Fruit fly (Drosophila melanogaster) whole organism, embryonic: ENCODE results near the gene boil.

ENCODE experiments used
- Abd-B ChIP-seq: fragments of 200-800 bp; sonication (Bioruptor generic); optimal IDR thresholded peaks from 2 replicates; lab custom pipeline; 2018; ENCODE audit warnings: missing biosample characterization, mild to moderate bottlenecking, missing genetic modification characterization, moderate library complexity
- Aef1 ChIP-seq: fragments of 200-800 bp; sonication (Bioruptor generic); IDR thresholded peaks from 3 replicates; pipeline ENCODE4 v1.3.6; 2022; ENCODE audit warnings: missing biosample characterization, missing genetic modification characterization
- CG11093 ChIP-seq: fragments of 200-800 bp; sonication (Bioruptor generic); IDR thresholded peaks from 3 replicates; pipeline ENCODE4 v1.3.6; 2022; ENCODE audit warnings: missing biosample characterization, missing genetic modification characterization
- CG14441 ChIP-seq: fragments of 200-800 bp; sonication (Bioruptor generic); IDR thresholded peaks from 2 replicates; pipeline ENCODE4 v1.3.6; 2022; ENCODE audit warnings: missing biosample characterization, missing genetic modification characterization
- CG15601 ChIP-seq: fragments of 200-800 bp; sonication (Bioruptor generic); optimal IDR thresholded peaks from 3 replicates; lab custom pipeline; 2019; ENCODE audit warnings: missing biosample characterization, mild to moderate bottlenecking, missing genetic modification characterization, moderate library complexity
- CG1602 ChIP-seq: fragments of 200-800 bp; sonication (Bioruptor generic); optimal IDR thresholded peaks from 3 replicates; lab custom pipeline; 2016; ENCODE audit warnings: missing biosample characterization, missing genetic modification characterization
- CG16815 ChIP-seq: fragments of 200-800 bp; sonication (Bioruptor generic); optimal IDR thresholded peaks from 3 replicates; lab custom pipeline; 2017; ENCODE audit warnings: missing biosample characterization, mild to moderate bottlenecking, missing genetic modification characterization
- CG18262 ChIP-seq: fragments of 200-800 bp; optimal IDR thresholded peaks from 3 replicates; lab custom pipeline; 2019; ENCODE audit warnings: missing biosample characterization, mild to moderate bottlenecking, missing genetic modification characterization, moderate library complexity
- CG2120 ChIP-seq: fragments of 200-800 bp; sonication (Bioruptor generic); optimal IDR thresholded peaks from 3 replicates; lab custom pipeline; 2016; ENCODE audit warnings: missing biosample characterization, missing genetic modification characterization
- CG2712 ChIP-seq: fragments of 200-800 bp; optimal IDR thresholded peaks from 3 replicates; lab custom pipeline; 2019; ENCODE audit warnings: missing biosample characterization, mild to moderate bottlenecking, missing genetic modification characterization, moderate library complexity
- CG30020 ChIP-seq: fragments of 200-800 bp; optimal IDR thresholded peaks from 2 replicates; lab custom pipeline; 2019; ENCODE audit warnings: missing biosample characterization, mild to moderate bottlenecking, missing genetic modification characterization, moderate library complexity
- CG32767 ChIP-seq: fragments of 200-800 bp; sonication (Bioruptor generic); IDR thresholded peaks from 2 replicates; pipeline ENCODE4 v1.3.6; 2022; ENCODE audit warnings: missing biosample characterization, missing genetic modification characterization
- CG34422 ChIP-seq: fragments of 200-800 bp; sonication (Bioruptor generic); IDR thresholded peaks from 3 replicates; pipeline ENCODE4 v1.3.6; 2022; ENCODE audit warnings: missing biosample characterization, missing genetic modification characterization
- CG3847 ChIP-seq: fragments of 200-800 bp; sonication (Bioruptor generic); IDR thresholded peaks from 2 replicates; pipeline ENCODE4 v1.3.6; 2022; ENCODE audit warnings: missing biosample characterization, missing genetic modification characterization
- CG4424 ChIP-seq: fragments of 200-800 bp; sonication (Bioruptor generic); optimal IDR thresholded peaks from 3 replicates; lab custom pipeline; 2016; ENCODE audit warnings: missing biosample characterization, missing genetic modification characterization
- CG9437 ChIP-seq: fragments of 200-800 bp; sonication (Bioruptor generic); optimal IDR thresholded peaks from 2 replicates; lab custom pipeline; 2018; ENCODE audit warnings: missing biosample characterization, mild to moderate bottlenecking, missing genetic modification characterization
- CoRest ChIP-seq: fragments of 200-800 bp; sonication (Bioruptor generic); optimal IDR thresholded peaks from 3 replicates; lab custom pipeline; 2018; ENCODE audit warnings: missing biosample characterization, mild to moderate bottlenecking, missing genetic modification characterization, moderate library complexity
- Deaf1 ChIP-seq: fragments of 200-800 bp; optimal IDR thresholded peaks from 3 replicates; lab custom pipeline; 2019; ENCODE audit warnings: missing biosample characterization, mild to moderate bottlenecking, missing genetic modification characterization, moderate library complexity
- Dp ChIP-seq: fragments of 200-800 bp; sonication (Bioruptor generic); optimal IDR thresholded peaks from 2 replicates; lab custom pipeline; 2018; ENCODE audit warnings: missing biosample characterization, mild to moderate bottlenecking, missing genetic modification characterization, moderate library complexity
- Drgx ChIP-seq: fragments of 200-800 bp; sonication (Bioruptor generic); IDR thresholded peaks from 2 replicates; pipeline ENCODE4 v1.3.6; 2022; ENCODE audit warnings: missing biosample characterization, missing genetic modification characterization
- HLH3B ChIP-seq: fragments of 200-800 bp; sonication (Bioruptor generic); IDR thresholded peaks from 2 replicates; pipeline ENCODE4 v1.3.6; 2022; ENCODE audit warnings: missing biosample characterization, missing genetic modification characterization
- Hmx ChIP-seq: fragments of 200-800 bp; sonication (Bioruptor generic); optimal IDR thresholded peaks from 2 replicates; lab custom pipeline; 2016; ENCODE audit warnings: missing biosample characterization, missing genetic modification characterization
- Lhr ChIP-seq: fragments of 200-800 bp; sonication (Bioruptor generic); optimal IDR thresholded peaks from 3 replicates; lab custom pipeline; 2017; ENCODE audit warnings: mild to moderate bottlenecking, missing biosample characterization, missing genetic modification reagents, missing genetic modification characterization
- MBD-R2 ChIP-seq: fragments of 200-800 bp; sonication (Bioruptor generic); IDR thresholded peaks from 2 replicates; pipeline ENCODE4 v1.3.6; 2022; ENCODE audit warnings: missing biosample characterization, missing genetic modification characterization
- Med ChIP-seq: fragments of 200-800 bp; sonication (Bioruptor generic); peaks from one replicate; lab custom pipeline; 2016; ENCODE audit warnings: missing biosample characterization, missing genetic modification characterization, mild to moderate bottlenecking, inconsistent platforms, moderate library complexity
- Mrtf ChIP-seq: fragments of 200-800 bp; sonication (Bioruptor generic); IDR thresholded peaks from 3 replicates; pipeline ENCODE4 v1.3.6; 2022; ENCODE audit warnings: missing biosample characterization, missing genetic modification characterization
- NfI ChIP-seq: fragments of 200-800 bp; sonication (Bioruptor generic); optimal IDR thresholded peaks from 3 replicates; lab custom pipeline; 2018; ENCODE audit warnings: missing biosample characterization, mild to moderate bottlenecking, missing genetic modification characterization, moderate library complexity
- Oli ChIP-seq: fragments of 200-800 bp; sonication (Bioruptor generic); optimal IDR thresholded peaks from 2 replicates; lab custom pipeline; 2018; ENCODE audit warnings: missing biosample characterization, mild to moderate bottlenecking, missing genetic modification characterization, moderate library complexity
- Pdp1 ChIP-seq, 2 experiments: fragments of 200-800 bp; sonication (Bioruptor generic); optimal IDR thresholded peaks; 3 replicates each; lab custom pipeline; 2016; ENCODE audit warnings: missing biosample characterization in 2 of 2, missing genetic modification characterization in 2 of 2, mild to moderate bottlenecking in 1 of 2, moderate library complexity in 1 of 2
- Rfx ChIP-seq: fragments of 200-800 bp; sonication (Bioruptor generic); IDR thresholded peaks from 2 replicates; pipeline ENCODE4 v1.3.6; 2022; ENCODE audit warnings: missing biosample characterization, missing genetic modification characterization
- Rx ChIP-seq: fragments of 200-800 bp; sonication (Bioruptor generic); IDR thresholded peaks from 2 replicates; pipeline ENCODE4 v1.3.6; 2022; ENCODE audit warnings: missing biosample characterization, missing genetic modification characterization
- Sry-β ChIP-seq: fragments of 200-800 bp; sonication (Bioruptor generic); optimal IDR thresholded peaks from 2 replicates; lab custom pipeline; 2018; ENCODE audit warnings: missing biosample characterization, mild to moderate bottlenecking, missing genetic modification characterization, moderate library complexity
- Trl ChIP-seq, 3 experiments: fragments of >200 bp in 2 of 3; fragments of 200-800 bp in 1 of 3; sonication (Bioruptor generic) in 1 of 3; optimal IDR thresholded peaks; 2 replicates in 1 of 3; 3 replicates in 2 of 3; lab custom pipeline; 2016 to 2017; ENCODE audit warnings: missing biosample characterization in 1 of 3, missing genetic modification characterization in 1 of 3
- az2 ChIP-seq: fragments of 200-800 bp; sonication (Bioruptor generic); optimal IDR thresholded peaks from 3 replicates; lab custom pipeline; 2016; ENCODE audit warnings: missing biosample characterization, missing genetic modification characterization
- chif ChIP-seq, 2 experiments: fragments of 200-800 bp; sonication (Bioruptor generic); optimal IDR thresholded peaks; 3 replicates each; lab custom pipeline; 2016; ENCODE audit warnings: missing biosample characterization in 2 of 2, missing genetic modification characterization in 2 of 2
- croc ChIP-seq: fragments of 200-800 bp; sonication (Bioruptor generic); conservative IDR thresholded peaks from 3 replicates; pipeline ENCODE4 v1.3.6; 2022; ENCODE audit warnings: missing biosample characterization, missing genetic modification characterization
- cwo ChIP-seq: fragments of 200-800 bp; sonication (Bioruptor generic); optimal IDR thresholded peaks from 3 replicates; lab custom pipeline; 2017; ENCODE audit warnings: missing biosample characterization, missing genetic modification characterization, mild to moderate bottlenecking, moderate library complexity, missing genetic modification reagents
- gem ChIP-seq: fragments of 200-800 bp; sonication (Bioruptor generic); optimal IDR thresholded peaks from 2 replicates; lab custom pipeline; 2019; ENCODE audit warnings: missing biosample characterization, mild to moderate bottlenecking, missing genetic modification characterization, moderate library complexity
- hb ChIP-seq: fragments of 200-800 bp; sonication (Bioruptor generic); IDR thresholded peaks from 3 replicates; pipeline ENCODE4 v1.3.6; 2022; ENCODE audit warnings: missing biosample characterization, missing genetic modification characterization; ENCODE audit not compliant: partially characterized antibody
- kay ChIP-seq: fragments of 200-800 bp; sonication (Bioruptor generic); optimal IDR thresholded peaks from 2 replicates; lab custom pipeline; 2016; ENCODE audit warnings: missing biosample characterization, missing genetic modification characterization
- lab ChIP-seq: fragments of 200-800 bp; sonication (Bioruptor generic); optimal IDR thresholded peaks from 3 replicates; lab custom pipeline; 2017; ENCODE audit warnings: missing biosample characterization, missing genetic modification characterization, mild to moderate bottlenecking, moderate library complexity, missing genetic modification reagents
- lov ChIP-seq, 2 experiments: fragments of 200-800 bp in 1 of 2; fragments of >200 bp in 1 of 2; sonication (Bioruptor generic) in 1 of 2; IDR thresholded peaks in 1 of 2; optimal IDR thresholded peaks in 1 of 2; 2 replicates in 1 of 2; 3 replicates in 1 of 2; pipeline versions ENCODE4 v1.3.6 to Lab custom; 2017 to 2022; ENCODE audit warnings: missing biosample characterization in 1 of 2, missing genetic modification characterization in 1 of 2
- mld ChIP-seq: fragments of 200-800 bp; sonication (Bioruptor generic); IDR thresholded peaks from 3 replicates; pipeline ENCODE4 v1.3.6; 2022; ENCODE audit warnings: missing biosample characterization, missing genetic modification characterization; ENCODE audit not compliant: partially characterized antibody
- nom ChIP-seq: fragments of 200-800 bp; sonication (Bioruptor generic); optimal IDR thresholded peaks from 2 replicates; lab custom pipeline; 2017; ENCODE audit warnings: missing biosample characterization, missing genetic modification characterization, mild to moderate bottlenecking, moderate library complexity, missing genetic modification reagents
- pros ChIP-seq: fragments of 200-800 bp; sonication (Bioruptor generic); optimal IDR thresholded peaks from 3 replicates; lab custom pipeline; 2019; ENCODE audit warnings: missing biosample characterization, mild to moderate bottlenecking, missing genetic modification characterization, moderate library complexity
- pum ChIP-seq: fragments of 200-800 bp; sonication (Bioruptor generic); optimal IDR thresholded peaks from 2 replicates; lab custom pipeline; 2016; ENCODE audit warnings: missing biosample characterization, missing genetic modification characterization
- pzg ChIP-seq: fragments of 200-800 bp; sonication (Bioruptor generic); optimal IDR thresholded peaks from 3 replicates; lab custom pipeline; 2018; ENCODE audit warnings: missing biosample characterization, mild to moderate bottlenecking, missing genetic modification characterization, moderate library complexity
- unc-4 ChIP-seq: fragments of 200-800 bp; sonication (Bioruptor generic); IDR thresholded peaks from 2 replicates; pipeline ENCODE4 v1.3.6; 2022; ENCODE audit warnings: missing biosample characterization, missing genetic modification characterization; ENCODE audit not compliant: partially characterized antibody
- zf30C ChIP-seq: fragments of 200-800 bp; sonication (Bioruptor generic); optimal IDR thresholded peaks from 3 replicates; lab custom pipeline; 2018; ENCODE audit warnings: missing biosample characterization, mild to moderate bottlenecking, missing genetic modification characterization

boil gene

dm6 chrX:4906573-4906972 lies 31.1 kb downstream of the boil start, which contains the start of gene CG6927 (continued):
- TF ChIP-seq Med (GFP tag; lab: Kevin White, UChicago) = peak; percentile 43
- TF ChIP-seq CG2120 (GFP tag; lab: Kevin White, UChicago) = peak; percentile 41
- TF ChIP-seq nom = no peak
- peak; percentile 41 for TF ChIP-seq CG15601
- TF ChIP-seq Deaf1 (tag; lab: Kevin White, UChicago) = peak; percentile 36
- TF ChIP-seq CG1602 = peak; percentile 65
- no peak for TF ChIP-seq lov (optimal IDR thresholded peaks at IDR 0.05; lab: Kevin White, UChicago)
- peak; percentile 87 for TF ChIP-seq lov (GFP tag; IDR thresholded peaks at IDR 0.05; lab: Robert Waterston, UW)
- peak; percentile 79 for TF ChIP-seq CoRest (tag; lab: Kevin White, UChicago)
- peak; percentile 49 for TF ChIP-seq Hmx (GFP tag; lab: Kevin White, UChicago)
- peak; percentile 90 for TF ChIP-seq Aef1 (GFP tag; lab: Robert Waterston, UW)
- TF ChIP-seq Oli = peak; percentile 50
- TF ChIP-seq pros (GFP tag; lab: Kevin White, UChicago) = no peak
- TF ChIP-seq NfI (GFP tag; lab: Kevin White, UChicago) = peak; percentile 60
- TF ChIP-seq Rfx = peak; percentile 90
- TF ChIP-seq Sry-β (GFP tag; lab: Kevin White, UChicago) = peak; percentile 55
- peak; percentile 90 for TF ChIP-seq CG11093 (GFP tag; lab: Robert Waterston, UW)
- TF ChIP-seq mld (GFP tag; lab: Robert Waterston, UW) = no peak
- peak; percentile 71 for TF ChIP-seq MBD-R2
- TF ChIP-seq unc-4 (GFP tag; lab: Robert Waterston, UW) = no peak
- TF ChIP-seq zf30C (GFP tag; lab: Kevin White, UChicago) = peak; percentile 82
- TF ChIP-seq kay (GFP tag; lab: Kevin White, UChicago) = peak; percentile 72
- peak; percentile 31 for TF ChIP-seq CG4424 (GFP tag; lab: Kevin White, UChicago)
- TF ChIP-seq HLH3B = peak; percentile 93
- peak; percentile 82 for TF ChIP-seq CG3847 (GFP tag; lab: Robert Waterston, UW)
- TF ChIP-seq Trl (optimal IDR thresholded peaks at IDR 0.05; lab: Kevin White, UChicago) = no peak
- TF ChIP-seq Trl (GFP tag; optimal IDR thresholded peaks at IDR 0.05; lab: Kevin White, UChicago) = peak; percentile 56
- TF ChIP-seq CG32767 (GFP tag; lab: Robert Waterston, UW) = peak; percentile 82
- TF ChIP-seq Dp = peak; percentile 69
- TF ChIP-seq Drgx (GFP tag; lab: Robert Waterston, UW) = peak; percentile 95
- peak; percentile 70 for TF ChIP-seq Mrtf (GFP tag; lab: Robert Waterston, UW)
- TF ChIP-seq Lhr (GFP tag; lab: Kevin White, UChicago) = peak; percentile 18
- peak; percentile 92 for TF ChIP-seq CG34422 (GFP tag; lab: Robert Waterston, UW)
- TF ChIP-seq CG16815 (GFP tag; lab: Kevin White, UChicago) = peak; percentile 19
- TF ChIP-seq CG14441 (GFP tag; lab: Robert Waterston, UW) = peak; percentile 94
- peak; percentile 77 for TF ChIP-seq CG18262 (tag; lab: Kevin White, UChicago)
- TF ChIP-seq pzg = peak; percentile 15
- peak; percentile 76 for TF ChIP-seq CG2712 (tag; lab: Kevin White, UChicago)
- TF ChIP-seq Pdp1 (GFP tag; optimal IDR thresholded peaks at IDR 0.05; lab: Kevin White, UChicago) = peak in 1 of 2 experiments; percentile 79
- peak; percentile 69 for TF ChIP-seq pum (GFP tag; lab: Kevin White, UChicago)
- peak; percentile 55 for TF ChIP-seq CG30020 (tag; lab: Kevin White, UChicago)
- TF ChIP-seq croc = peak; percentile 71
- TF ChIP-seq lab (GFP tag; lab: Kevin White, UChicago) = peak; percentile 66
- TF ChIP-seq hb (GFP tag; lab: Robert Waterston, UW) = no peak
- no peak for TF ChIP-seq chif (GFP tag; optimal IDR thresholded peaks at IDR 0.05; lab: Kevin White, UChicago)
- TF ChIP-seq cwo (GFP tag; lab: Kevin White, UChicago) = peak; percentile 59
- TF ChIP-seq Rx (GFP tag; lab: Robert Waterston, UW) = peak; percentile 81
- peak; percentile 39 for TF ChIP-seq CG9437 (GFP tag; lab: Kevin White, UChicago)
- peak; percentile 86 for TF ChIP-seq gem (tag; lab: Kevin White, UChicago)
- TF ChIP-seq Abd-B (GFP tag; lab: Kevin White, UChicago) = peak; percentile 56
- peak; percentile 24 for TF ChIP-seq az2 (GFP tag; lab: Kevin White, UChicago)
